Worm (Caenorhabditis elegans) whole organism, mixed stage, embryonic: ENCODE measurements around the gene K11D12.13.

Experiments used
- blmp-1 ChIP-seq: fragments of 150-350 bp; optimal IDR thresholded peaks from 2 replicates; lab custom pipeline; 2014; ENCODE audit warnings: missing biosample characterization, missing genetic modification characterization
- elt-1 ChIP-seq: sonication (generic microtip); optimal IDR thresholded peaks from 2 replicates; lab custom pipeline; 2017; ENCODE audit warnings: missing genetic modification characterization, mild to moderate bottlenecking, missing compliant biosample characterization, antibody characterized with exemption, moderate library complexity, borderline replicate concordance; ENCODE audit not compliant: insufficient read depth
- lin-13 ChIP-seq: fragments of 150-350 bp; optimal IDR thresholded peaks from 2 replicates; lab custom pipeline; 2014; ENCODE audit warnings: missing biosample characterization, missing genetic modification characterization
- nhr-237 ChIP-seq: fragments of 150-350 bp; optimal IDR thresholded peaks from 2 replicates; lab custom pipeline; 2014; ENCODE audit warnings: missing biosample characterization, missing genetic modification characterization
- nhr-28 ChIP-seq: fragments of 150-350 bp; optimal IDR thresholded peaks from 2 replicates; lab custom pipeline; 2014; ENCODE audit warnings: missing biosample characterization, missing genetic modification characterization
- nhr-76 ChIP-seq: sonication (generic microtip); optimal IDR thresholded peaks from 2 replicates; lab custom pipeline; 2017; ENCODE audit warnings: missing biosample characterization, missing genetic modification characterization
- snpc-4 ChIP-seq: fragments of 150-350 bp; optimal IDR thresholded peaks from 2 replicates; lab custom pipeline; 2014; ENCODE audit warnings: missing biosample characterization, missing genetic modification characterization
- sptf-1 ChIP-seq: sonication (generic microtip); optimal IDR thresholded peaks from 2 replicates; lab custom pipeline; 2017; ENCODE audit warnings: mild to moderate bottlenecking, missing genetic modification characterization, moderate library complexity, missing compliant biosample characterization
- tbx-8 ChIP-seq: fragments of 200-800 bp; sonication (Bioruptor generic); optimal IDR thresholded peaks from 2 replicates; lab custom pipeline; 2018; ENCODE audit warnings: mild to moderate bottlenecking, missing genetic modification characterization, moderate library complexity, missing compliant biosample characterization
- unc-39 ChIP-seq: fragments of 150-350 bp; optimal IDR thresholded peaks from 2 replicates; lab custom pipeline; 2014; ENCODE audit warnings: missing biosample characterization, missing genetic modification characterization
- ztf-11 ChIP-seq: fragments of 150-350 bp; optimal IDR thresholded peaks from 2 replicates; lab custom pipeline; 2014; ENCODE audit warnings: missing biosample characterization, missing genetic modification characterization

DNA sequence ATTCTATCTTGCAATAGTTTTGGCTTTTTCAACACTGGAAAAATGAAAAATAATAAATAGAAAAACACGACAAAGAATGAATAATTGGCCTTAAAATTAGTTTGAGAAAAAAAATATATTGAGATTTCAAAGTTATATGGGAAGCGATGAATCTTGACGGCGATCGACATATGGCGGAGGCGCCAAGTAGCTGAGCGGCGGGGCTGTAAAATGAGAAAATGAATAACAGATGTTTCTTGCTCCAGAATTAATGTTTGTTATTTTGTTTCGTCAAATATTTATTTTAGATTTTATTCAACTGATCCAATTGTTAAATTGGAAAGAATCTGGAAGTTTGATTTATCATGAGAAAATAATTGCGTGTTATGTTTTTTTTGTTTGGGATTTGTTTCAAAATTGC, 6.4 kb downstream of the K11D12.13 start, which contains the start of gene K11D12.11:
- TF ChIP-seq unc-39: no peak
- no peak for TF ChIP-seq nhr-237 (tag; lab: Kevin White, UChicago)
- no peak for TF ChIP-seq nhr-76 (tag; lab: Kevin White, UChicago)
- no peak for TF ChIP-seq nhr-28
- no peak for TF ChIP-seq ztf-11 (tag; lab: Kevin White, UChicago)
- TF ChIP-seq tbx-8 (GFP tag; lab: Kevin White, UChicago): no peak
- TF ChIP-seq lin-13 (tag; lab: Kevin White, UChicago): no peak
- no peak for TF ChIP-seq blmp-1 (tag; lab: Kevin White, UChicago)
- TF ChIP-seq snpc-4 (tag; lab: Kevin White, UChicago): no peak
- TF ChIP-seq sptf-1 (tag; lab: Kevin White, UChicago): no peak
- no peak for TF ChIP-seq elt-1 (tag; lab: Kevin White, UChicago)
